Worm (Caenorhabditis elegans): ENCODE results near the gene sgn-1.

sgn-1 gene

DNA sequence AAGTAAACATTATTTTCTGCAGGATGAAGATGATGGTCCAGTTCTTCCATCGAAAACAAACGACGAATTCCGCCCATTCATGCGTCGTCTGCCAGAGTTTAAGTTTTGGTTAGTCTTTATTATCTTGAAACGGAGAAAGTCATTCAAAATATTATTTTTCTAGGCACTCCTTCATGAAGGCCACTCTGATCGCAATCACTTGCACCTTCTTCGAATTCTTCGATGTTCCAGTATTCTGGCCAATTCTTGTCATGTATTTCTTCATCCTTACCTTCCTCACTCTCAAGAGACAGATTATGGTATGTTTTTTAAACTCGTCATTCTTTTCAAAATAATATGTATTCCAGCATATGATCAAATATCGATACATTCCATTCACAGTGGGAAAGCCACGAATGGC is 28.4 kb upstream of the sgn-1 start:
- TF ChIP-seq lsy-2 (tag; optimal IDR thresholded peaks at IDR 0.05) (no peak), grh-1 (GFP tag; IDR thresholded peaks at IDR 0.05) (no peak), lin-13 (GFP tag; optimal IDR thresholded peaks at IDR 0.05) (peak; percentile 9), C34B4.2 (tag; optimal IDR thresholded peaks at IDR 0.05) (no peak), elt-3 (tag; optimal IDR thresholded peaks at IDR 0.05) (peak in 1 of 6 experiments; percentile 42), nhr-19 (GFP tag; conservative IDR thresholded peaks at IDR 0.05) (0 out of 2 replicates have a peak, but pooled peaks have one; percentile 35), tbx-2 (tag; optimal IDR thresholded peaks at IDR 0.05) (no peak)

DNA sequence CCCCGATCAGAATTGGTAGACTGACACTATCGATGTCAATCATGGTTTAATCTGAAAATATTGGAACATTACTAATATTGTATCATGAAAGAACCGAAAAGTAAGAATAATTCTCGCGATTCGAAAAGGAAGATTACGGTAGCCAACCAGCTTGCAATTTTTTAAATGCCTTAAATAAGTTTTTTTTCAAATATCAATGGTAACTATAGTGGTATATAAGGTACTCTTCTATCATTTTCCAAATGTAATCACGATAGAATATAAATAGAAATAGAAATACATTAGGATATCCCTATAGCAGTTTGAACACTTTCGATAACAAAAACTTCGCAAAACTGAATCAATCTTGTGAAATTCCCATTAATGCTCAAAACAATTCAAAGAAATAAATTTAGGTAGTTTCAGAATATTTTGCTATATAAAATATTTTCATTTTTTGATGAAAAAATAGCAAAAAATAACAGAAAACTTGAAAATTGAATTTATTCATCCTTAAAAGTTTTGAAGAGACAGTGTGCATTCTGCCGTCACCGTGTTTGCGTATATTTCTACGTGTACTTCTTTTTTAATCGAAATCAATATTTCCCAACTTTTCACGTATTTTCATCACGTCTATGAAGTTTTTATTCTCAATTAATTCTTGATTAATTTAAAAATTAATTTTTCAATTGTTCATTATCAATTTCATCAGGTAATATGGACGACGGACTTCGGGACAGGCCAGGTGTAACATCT is 27.4 kb upstream of the sgn-1 start, which contains the start of the genes F46C5.9 and rer-1:
TSS of gene F46C5.9 (minus strand) at position 51 of the 735 bp plus-strand sequence.
TSS of gene rer-1 (plus strand) at position 692 of the 735 bp plus-strand sequence.
- TF ChIP-seq lin-15B (tag; optimal IDR thresholded peaks at IDR 0.05): no peak
- TF ChIP-seq nhr-85 (tag): no peak
- no peak for TF ChIP-seq unc-30 (tag; optimal IDR thresholded peaks at IDR 0.05)
- TF ChIP-seq F16B12.6 (tag; optimal IDR thresholded peaks at IDR 0.05): peak; percentile 83
- TF ChIP-seq hlh-17 (GFP tag; optimal IDR thresholded peaks at IDR 0.05; ENCODE audit: borderline replicate concordance): no peak
- TF ChIP-seq ztf-11 (tag; optimal IDR thresholded peaks at IDR 0.05): no peak
- no peak for TF ChIP-seq efl-3 (GFP tag; optimal IDR thresholded peaks at IDR 0.05)
- TF ChIP-seq nhr-28 (tag; optimal IDR thresholded peaks at IDR 0.05): no peak
- TF ChIP-seq fos-1 (tag; optimal IDR thresholded peaks at IDR 0.05): no peak
- peak; percentile 25 for TF ChIP-seq C16A3.4 (tag; optimal IDR thresholded peaks at IDR 0.05)
- no peak for TF ChIP-seq unc-130 (tag; optimal IDR thresholded peaks at IDR 0.05)
- no peak for TF ChIP-seq mdl-1 (tag; optimal IDR thresholded peaks at IDR 0.05)
- TF ChIP-seq dpl-1 (GFP tag; optimal IDR thresholded peaks at IDR 0.05): peak; percentile 0 to 48 (median 12)
- TF ChIP-seq nhr-71 (tag; optimal IDR thresholded peaks at IDR 0.05): peak; percentile 14
- TF ChIP-seq aha-1 (tag; optimal IDR thresholded peaks at IDR 0.05): no peak
- peak; percentile 93 for TF ChIP-seq xbp-1 (tag; optimal IDR thresholded peaks at IDR 0.05)
- peak in 1 of 2 experiments; percentile 63 for TF ChIP-seq lsy-2 (tag; optimal IDR thresholded peaks at IDR 0.05)
- no peak for TF ChIP-seq pax-3 (tag; optimal IDR thresholded peaks at IDR 0.05)
- no peak for TF ChIP-seq swsn-7 (tag; optimal IDR thresholded peaks at IDR 0.05)
- TF ChIP-seq nhr-47 (tag; optimal IDR thresholded peaks at IDR 0.05): peak; percentile 6
- no peak for TF ChIP-seq tlp-1 (tag; optimal IDR thresholded peaks at IDR 0.05)
- TF ChIP-seq pag-3 (tag; optimal IDR thresholded peaks at IDR 0.05; ENCODE audit: borderline replicate concordance, insufficient read depth): no peak
- TF ChIP-seq lin-35 (GFP tag; optimal IDR thresholded peaks at IDR 0.05): peak; percentile 25 to 54
- TF ChIP-seq nhr-20 (tag; optimal IDR thresholded peaks at IDR 0.05): peak; percentile 29
- TF ChIP-seq ama-1 (optimal IDR thresholded peaks at IDR 0.05): no peak
- TF ChIP-seq ceh-8 (GFP tag; optimal IDR thresholded peaks at IDR 0.05): no peak
- peak; percentile 25 to 47 for TF ChIP-seq efl-1 (optimal IDR thresholded peaks at IDR 0.05)
- peak; percentile 51 to 80 for TF ChIP-seq efl-1 (GFP tag; optimal IDR thresholded peaks at IDR 0.05 in 1 of 2)
- TF ChIP-seq hpl-2 (GFP tag; optimal IDR thresholded peaks at IDR 0.05): no peak
- peak; percentile 19 for TF ChIP-seq blmp-1 (tag; optimal IDR thresholded peaks at IDR 0.05)

DNA sequence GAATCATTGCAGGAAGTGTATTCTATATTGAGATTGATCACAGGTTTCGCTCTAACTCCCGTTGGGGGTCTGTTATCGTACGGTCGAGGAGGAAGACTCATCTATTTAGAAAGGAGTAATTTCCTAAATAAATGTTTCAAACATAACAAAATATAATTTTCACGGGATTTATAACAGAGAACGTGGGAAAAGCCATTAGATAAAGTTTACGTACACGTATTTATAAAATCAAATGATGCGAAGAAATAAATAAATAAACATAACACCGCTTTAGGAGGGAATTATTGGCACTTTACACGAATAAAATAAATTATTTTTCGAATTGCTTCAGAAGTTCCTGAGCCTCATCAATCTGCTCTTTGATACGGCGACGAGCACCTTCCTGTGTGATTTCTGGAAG is 25.0 kb upstream of the sgn-1 start, which contains the start of gene F07H5.10:
TSS of gene F07H5.10 (minus strand) at position 101 of the 400 bp plus-strand sequence.
- TF ChIP-seq grh-1 (GFP tag; IDR thresholded peaks at IDR 0.05): no peak

DNA sequence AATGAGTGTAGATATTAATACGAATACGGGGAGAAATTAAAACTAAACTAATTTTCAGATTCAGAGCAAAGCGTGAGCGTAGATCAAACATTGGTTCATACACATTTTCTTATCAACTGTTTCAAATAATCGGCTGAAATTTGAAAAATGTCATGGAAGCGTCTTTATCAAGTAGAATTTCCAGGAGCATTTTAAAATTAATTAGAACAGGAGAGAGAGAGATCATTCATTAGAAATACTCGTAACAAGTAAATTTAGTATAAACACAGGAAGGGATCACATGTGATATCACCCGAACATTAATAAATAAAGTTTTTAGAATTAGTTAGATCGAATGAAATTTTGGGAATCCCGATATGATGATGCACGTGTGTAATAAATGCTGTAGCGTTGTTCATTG is 23.5 kb upstream of the sgn-1 start, which contains the start of gene pho-13:
TSS of gene pho-13 (minus strand) at position 101 of the 400 bp plus-strand sequence.
- no peak for TF ChIP-seq nhr-237 (tag; optimal IDR thresholded peaks at IDR 0.05)
- no peak for TF ChIP-seq nhr-90 (tag; optimal IDR thresholded peaks at IDR 0.05; ENCODE audit: poor library complexity)
- TF ChIP-seq nhr-47 (tag; optimal IDR thresholded peaks at IDR 0.05): no peak
- TF ChIP-seq vab-15 (tag; optimal IDR thresholded peaks at IDR 0.05): no peak
- no peak for TF ChIP-seq nhr-76 (tag; optimal IDR thresholded peaks at IDR 0.05)
- no peak for TF ChIP-seq nhr-11 (tag; optimal IDR thresholded peaks at IDR 0.05)
- TF ChIP-seq sox-4 (tag; optimal IDR thresholded peaks at IDR 0.05): no peak
- no peak for TF ChIP-seq ceh-63 (GFP tag; optimal IDR thresholded peaks at IDR 0.05)
- TF ChIP-seq grh-1 (GFP tag; IDR thresholded peaks at IDR 0.05): no peak
- TF ChIP-seq zag-1 (tag; optimal IDR thresholded peaks at IDR 0.05): no peak
- no peak for TF ChIP-seq pag-3 (tag; optimal IDR thresholded peaks at IDR 0.05; ENCODE audit: borderline replicate concordance, insufficient read depth)
- no peak for TF ChIP-seq unc-130 (tag; optimal IDR thresholded peaks at IDR 0.05)
- no peak for TF ChIP-seq sptf-1 (tag; optimal IDR thresholded peaks at IDR 0.05)
- no peak for TF ChIP-seq alr-1 (tag; optimal IDR thresholded peaks at IDR 0.05; ENCODE audit: borderline replicate concordance)

All from whole organism, L1 larva.